Fruit fly (Drosophila melanogaster) whole organism, embryonic: ENCODE data around the gene Srp14.

Experiments used
- ATbp ChIP-seq: fragments of 200-800 bp; sonication (Bioruptor generic); optimal IDR thresholded peaks from 2 replicates; lab custom pipeline; 2017; ENCODE audit warnings: missing biosample characterization, mild to moderate bottlenecking, missing genetic modification characterization, missing genetic modification reagents
- Ada2b ChIP-seq: fragments of 200-800 bp; sonication (Bioruptor generic); IDR thresholded peaks from 2 replicates; pipeline ENCODE4 v1.3.6; 2022; ENCODE audit warnings: missing biosample characterization, missing genetic modification characterization
- Antp ChIP-seq: fragments of 200-800 bp; sonication (Bioruptor generic); optimal IDR thresholded peaks from 3 replicates; lab custom pipeline; 2016; ENCODE audit warnings: missing biosample characterization, missing genetic modification characterization
- B-H1 ChIP-seq: fragments of 200-800 bp; sonication (Bioruptor generic); IDR thresholded peaks from 3 replicates; pipeline ENCODE4 v1.3.6; 2022; ENCODE audit warnings: missing biosample characterization, missing genetic modification characterization
- B-H2 ChIP-seq: fragments of 200-800 bp; sonication (Bioruptor generic); optimal IDR thresholded peaks from 2 replicates; lab custom pipeline; 2018; ENCODE audit warnings: missing biosample characterization, mild to moderate bottlenecking, missing genetic modification characterization
- CG11085 ChIP-seq: fragments of 200-800 bp; sonication (Bioruptor generic); IDR thresholded peaks from 2 replicates; pipeline ENCODE4 v1.3.6; 2022; ENCODE audit warnings: missing biosample characterization, missing genetic modification characterization
- CG12659 ChIP-seq: fragments of 200-800 bp; sonication (Bioruptor generic); optimal IDR thresholded peaks from 3 replicates; lab custom pipeline; 2017; ENCODE audit warnings: mild to moderate bottlenecking, missing biosample characterization, missing genetic modification reagents, missing genetic modification characterization
- CG15601 ChIP-seq: fragments of 200-800 bp; sonication (Bioruptor generic); optimal IDR thresholded peaks from 3 replicates; lab custom pipeline; 2019; ENCODE audit warnings: missing biosample characterization, mild to moderate bottlenecking, missing genetic modification characterization, moderate library complexity
- CG17186 ChIP-seq: fragments of 200-800 bp; sonication (Bioruptor generic); optimal IDR thresholded peaks from 3 replicates; lab custom pipeline; 2017; ENCODE audit warnings: missing biosample characterization, missing genetic modification reagents, missing genetic modification characterization
- CG18011 ChIP-seq: fragments of 200-800 bp; sonication (Bioruptor generic); optimal IDR thresholded peaks from 2 replicates; lab custom pipeline; 2017; ENCODE audit warnings: missing biosample characterization, missing genetic modification characterization, mild to moderate bottlenecking, moderate library complexity, missing genotype
- CG18262 ChIP-seq: fragments of 200-800 bp; optimal IDR thresholded peaks from 3 replicates; lab custom pipeline; 2019; ENCODE audit warnings: missing biosample characterization, mild to moderate bottlenecking, missing genetic modification characterization, moderate library complexity
- CG18599 ChIP-seq: fragments of 200-800 bp; sonication (Bioruptor generic); optimal IDR thresholded peaks from 3 replicates; lab custom pipeline; 2017; ENCODE audit warnings: missing biosample characterization, missing genetic modification characterization, mild to moderate bottlenecking, moderate library complexity, missing genetic modification reagents
- CG18619 ChIP-seq: fragments of 200-800 bp; sonication (Bioruptor generic); optimal IDR thresholded peaks from 3 replicates; lab custom pipeline; 2017; ENCODE audit warnings: missing biosample characterization, mild to moderate bottlenecking, missing genetic modification characterization
- CG2889 ChIP-seq: fragments of 200-800 bp; sonication (Bioruptor generic); IDR thresholded peaks from 3 replicates; pipeline ENCODE4 v1.3.6; 2022; ENCODE audit warnings: missing biosample characterization, missing genetic modification characterization
- CG31365 ChIP-seq: fragments of 200-800 bp; sonication (Bioruptor generic); optimal IDR thresholded peaks from 2 replicates; lab custom pipeline; 2018; ENCODE audit warnings: missing biosample characterization, mild to moderate bottlenecking, missing genetic modification characterization
- CG4617 ChIP-seq: fragments of 200-800 bp; sonication (Bioruptor generic); optimal IDR thresholded peaks from 3 replicates; lab custom pipeline; 2016; ENCODE audit warnings: missing biosample characterization, missing genetic modification characterization, borderline replicate concordance
- CG6791 ChIP-seq: fragments of 200-800 bp; sonication (Bioruptor generic); IDR thresholded peaks from 3 replicates; pipeline ENCODE4 v1.3.6; 2022; ENCODE audit warnings: missing biosample characterization, missing genetic modification characterization; ENCODE audit not compliant: partially characterized antibody
- CG7357 ChIP-seq: fragments of 200-800 bp; sonication (Bioruptor generic); IDR thresholded peaks from 3 replicates; pipeline ENCODE4 v1.3.6; 2022; ENCODE audit warnings: missing biosample characterization, missing genetic modification characterization
- CG7786 ChIP-seq: fragments of 200-800 bp; sonication (Bioruptor generic); optimal IDR thresholded peaks from 2 replicates; lab custom pipeline; 2016; ENCODE audit warnings: missing biosample characterization, missing genetic modification characterization
- CG8281 ChIP-seq: fragments of 200-800 bp; sonication (Bioruptor generic); optimal IDR thresholded peaks from 2 replicates; lab custom pipeline; 2018; ENCODE audit warnings: missing biosample characterization, mild to moderate bottlenecking, missing genetic modification characterization, moderate library complexity
- Deaf1 ChIP-seq: fragments of 200-800 bp; optimal IDR thresholded peaks from 3 replicates; lab custom pipeline; 2019; ENCODE audit warnings: missing biosample characterization, mild to moderate bottlenecking, missing genetic modification characterization, moderate library complexity
- H15 ChIP-seq: fragments of 200-800 bp; sonication (Bioruptor generic); IDR thresholded peaks from 3 replicates; pipeline ENCODE4 v1.3.6; 2022; ENCODE audit warnings: missing biosample characterization, missing genetic modification characterization
- MTF-1 ChIP-seq: fragments of 200-800 bp; sonication (Bioruptor generic); optimal IDR thresholded peaks from 2 replicates; lab custom pipeline; 2018; ENCODE audit warnings: missing biosample characterization, mild to moderate bottlenecking, missing genetic modification characterization, borderline replicate concordance
- Med ChIP-seq: fragments of 200-800 bp; sonication (Bioruptor generic); peaks from one replicate; lab custom pipeline; 2016; ENCODE audit warnings: missing biosample characterization, missing genetic modification characterization, mild to moderate bottlenecking, inconsistent platforms, moderate library complexity
- NC2β ChIP-seq: fragments of 200-800 bp; sonication (Bioruptor generic); optimal IDR thresholded peaks from 2 replicates; lab custom pipeline; 2016; ENCODE audit warnings: missing biosample characterization, missing genetic modification characterization
- NK7.1 ChIP-seq: fragments of 200-800 bp; sonication (Bioruptor generic); optimal IDR thresholded peaks from 3 replicates; lab custom pipeline; 2016; ENCODE audit warnings: missing biosample characterization, missing genetic modification characterization
- Six4 ChIP-seq: fragments of 200-800 bp; sonication (Bioruptor generic); optimal IDR thresholded peaks from 2 replicates; lab custom pipeline; 2016; ENCODE audit warnings: missing biosample characterization, missing genetic modification characterization
- Spps ChIP-seq: fragments of 200-800 bp; sonication (Bioruptor generic); optimal IDR thresholded peaks from 2 replicates; lab custom pipeline; 2018; ENCODE audit warnings: missing biosample characterization, mild to moderate bottlenecking, missing genetic modification characterization
- Taf1 ChIP-seq: fragments of 200-800 bp; sonication (Bioruptor generic); IDR thresholded peaks from 2 replicates; pipeline ENCODE4 v1.3.6; 2022; ENCODE audit warnings: missing biosample characterization, missing genetic modification characterization
- btn ChIP-seq: fragments of 200-800 bp; sonication (Bioruptor generic); optimal IDR thresholded peaks from 2 replicates; lab custom pipeline; 2016; ENCODE audit warnings: missing biosample characterization, missing genetic modification characterization
- chinmo ChIP-seq: fragments of 200-800 bp; sonication (Bioruptor generic); IDR thresholded peaks from 4 replicates; pipeline ENCODE4 v1.3.6; 2022; ENCODE audit warnings: missing biosample characterization, missing genetic modification characterization; ENCODE audit not compliant: partially characterized antibody
- corto ChIP-seq: fragments of 200-800 bp; sonication (Bioruptor generic); optimal IDR thresholded peaks from 2 replicates; lab custom pipeline; 2016; ENCODE audit warnings: missing biosample characterization, mild to moderate bottlenecking, missing genetic modification characterization, moderate library complexity
- grau ChIP-seq: fragments of 200-800 bp; optimal IDR thresholded peaks from 3 replicates; lab custom pipeline; 2019; ENCODE audit warnings: missing biosample characterization, mild to moderate bottlenecking, missing genetic modification characterization, moderate library complexity
- grn ChIP-seq: fragments of 200-800 bp; sonication (Bioruptor generic); optimal IDR thresholded peaks from 3 replicates; lab custom pipeline; 2017; ENCODE audit warnings: missing biosample characterization, missing genetic modification characterization
- lov ChIP-seq, 2 experiments: fragments of 200-800 bp in 1 of 2; fragments of >200 bp in 1 of 2; sonication (Bioruptor generic) in 1 of 2; IDR thresholded peaks in 1 of 2; optimal IDR thresholded peaks in 1 of 2; 2 replicates in 1 of 2; 3 replicates in 1 of 2; pipeline versions ENCODE4 v1.3.6 to Lab custom; 2017 to 2022; ENCODE audit warnings: missing biosample characterization in 1 of 2, missing genetic modification characterization in 1 of 2
- maf-S ChIP-seq: fragments of 200-800 bp; sonication (Bioruptor generic); optimal IDR thresholded peaks from 2 replicates; lab custom pipeline; 2016; ENCODE audit warnings: missing biosample characterization, missing genetic modification characterization
- mld ChIP-seq: fragments of 200-800 bp; sonication (Bioruptor generic); IDR thresholded peaks from 3 replicates; pipeline ENCODE4 v1.3.6; 2022; ENCODE audit warnings: missing biosample characterization, missing genetic modification characterization; ENCODE audit not compliant: partially characterized antibody
- nom ChIP-seq: fragments of 200-800 bp; sonication (Bioruptor generic); optimal IDR thresholded peaks from 2 replicates; lab custom pipeline; 2017; ENCODE audit warnings: missing biosample characterization, missing genetic modification characterization, mild to moderate bottlenecking, moderate library complexity, missing genetic modification reagents
- pho ChIP-seq: fragments of 200-800 bp; sonication (Bioruptor generic); optimal IDR thresholded peaks from 2 replicates; lab custom pipeline; 2016; ENCODE audit warnings: missing biosample characterization, missing genetic modification characterization
- repo ChIP-seq: fragments of 200-800 bp; sonication (Bioruptor generic); optimal IDR thresholded peaks from 2 replicates; lab custom pipeline; 2016; ENCODE audit warnings: missing biosample characterization, missing genetic modification characterization
- sens ChIP-seq: fragments of 200-800 bp; sonication (Bioruptor generic); peaks from one replicate; lab custom pipeline; 2016; ENCODE audit warnings: missing biosample characterization, missing genetic modification characterization
- sim ChIP-seq: fragments of 200-800 bp; sonication (Bioruptor generic); IDR thresholded peaks from 2 replicates; pipeline ENCODE4 v1.3.6; 2022; ENCODE audit warnings: missing biosample characterization, missing genetic modification characterization
- slbo ChIP-seq: fragments of 200-800 bp; sonication (Bioruptor generic); IDR thresholded peaks from 2 replicates; pipeline ENCODE4 v1.3.6; 2022; ENCODE audit warnings: missing biosample characterization, missing genetic modification characterization
- tgo ChIP-seq: fragments of 200-800 bp; sonication (Bioruptor generic); IDR thresholded peaks from 3 replicates; pipeline ENCODE4 v1.3.6; 2022; ENCODE audit warnings: missing biosample characterization, missing genetic modification characterization
- vnd ChIP-seq: fragments of 200-800 bp; sonication (Bioruptor generic); IDR thresholded peaks from 3 replicates; pipeline ENCODE4 v1.3.6; 2022; ENCODE audit warnings: missing biosample characterization, missing genetic modification characterization; ENCODE audit not compliant: partially characterized antibody
- wor ChIP-seq: fragments of 200-800 bp; sonication (Bioruptor generic); IDR thresholded peaks from 2 replicates; pipeline ENCODE4 v1.3.6; 2022; ENCODE audit warnings: missing biosample characterization, missing genetic modification characterization
- z ChIP-seq: fragments of 200-800 bp; sonication (Bioruptor generic); IDR thresholded peaks from 3 replicates; pipeline ENCODE4 v1.3.6; 2022; ENCODE audit warnings: missing biosample characterization, missing genetic modification characterization
- zfh2 ChIP-seq: fragments of 200-800 bp; sonication (Bioruptor generic); optimal IDR thresholded peaks from 2 replicates; lab custom pipeline; 2016; ENCODE audit warnings: missing biosample characterization, missing genetic modification characterization

Srp14 gene

dm6 chr3R:20557415-20558105 is 22.4 kb upstream of the Srp14 start, which contains the start of the genes DPCoAC and CG5180 (continued):
- no peak for TF ChIP-seq CG8281 (tag; lab: Kevin White, UChicago)
- peak; percentile 77 for TF ChIP-seq Antp
- peak; percentile 30 for TF ChIP-seq NC2β (GFP tag; lab: Kevin White, UChicago)
- peak; percentile 48 for TF ChIP-seq nom (GFP tag; lab: Kevin White, UChicago)
- TF ChIP-seq chinmo (GFP tag; lab: Robert Waterston, UW), result peak; percentile 84; the same call in 1 of the 4 replicates
- TF ChIP-seq CG18262 (tag; lab: Kevin White, UChicago), result peak; percentile 59
- TF ChIP-seq tgo (GFP tag; lab: Robert Waterston, UW), result peak; percentile 72; the same call in 2 of the 3 replicates
- peak; percentile 25 for TF ChIP-seq Deaf1 (tag; lab: Kevin White, UChicago)
- TF ChIP-seq CG31365 (tag; lab: Kevin White, UChicago), result no peak
- peak; percentile 59 for TF ChIP-seq CG7786 (GFP tag; lab: Kevin White, UChicago)
- TF ChIP-seq mld (GFP tag; lab: Robert Waterston, UW), result no peak
- TF ChIP-seq CG17186 (GFP tag; lab: Kevin White, UChicago), result peak; percentile 71
- TF ChIP-seq Spps, result no peak
- TF ChIP-seq Med (GFP tag; lab: Kevin White, UChicago), result peak; percentile 95
- TF ChIP-seq Ada2b (GFP tag; lab: Robert Waterston, UW), result peak; percentile 71
- TF ChIP-seq zfh2 (GFP tag; lab: Kevin White, UChicago), result peak; percentile 78
- TF ChIP-seq CG12659 (GFP tag; lab: Kevin White, UChicago), result peak; percentile 78
- peak; percentile 54 for TF ChIP-seq B-H2 (GFP tag; lab: Kevin White, UChicago)
- peak; percentile 78 for TF ChIP-seq sens (GFP tag; lab: Kevin White, UChicago)
- TF ChIP-seq pho (GFP tag; lab: Kevin White, UChicago), result peak; percentile 70
- peak; percentile 61 for TF ChIP-seq H15
- TF ChIP-seq vnd, result peak; percentile 44; the same call in 2 of the 3 replicates
- TF ChIP-seq Taf1 (GFP tag; lab: Robert Waterston, UW), result peak; percentile 35; the same call in 1 of the 2 replicates
- TF ChIP-seq CG4617 (GFP tag; lab: Kevin White, UChicago), result peak; percentile 58
- TF ChIP-seq CG18619 (GFP tag; lab: Kevin White, UChicago), result peak; percentile 33
- TF ChIP-seq CG11085, result peak; percentile 72
- TF ChIP-seq B-H1 (GFP tag; lab: Robert Waterston, UW), result peak; percentile 10; the same call in 1 of the 3 replicates
- no peak for TF ChIP-seq lov (optimal IDR thresholded peaks at IDR 0.05; lab: Kevin White, UChicago)
- no peak for TF ChIP-seq lov (GFP tag; IDR thresholded peaks at IDR 0.05; lab: Robert Waterston, UW)
- TF ChIP-seq CG18599 (GFP tag; lab: Kevin White, UChicago), result peak; percentile 38
- TF ChIP-seq NK7.1 (GFP tag; lab: Kevin White, UChicago), result no peak
- TF ChIP-seq CG18011 (GFP tag; lab: Kevin White, UChicago), result no peak
- TF ChIP-seq maf-S (GFP tag; lab: Kevin White, UChicago), result peak; percentile 62
- TF ChIP-seq grau, result peak; percentile 60
- no peak for TF ChIP-seq sim (GFP tag; lab: Robert Waterston, UW)
- TF ChIP-seq z (GFP tag; lab: Robert Waterston, UW), result no peak
- peak; percentile 44 for TF ChIP-seq repo (GFP tag; lab: Kevin White, UChicago)
- no peak for TF ChIP-seq corto (GFP tag; lab: Kevin White, UChicago)
- TF ChIP-seq CG15601 (tag; lab: Kevin White, UChicago), result no peak
- no peak for TF ChIP-seq btn (GFP tag; lab: Kevin White, UChicago)
- peak; percentile 60 for TF ChIP-seq Six4 (GFP tag; lab: Kevin White, UChicago)
- TF ChIP-seq slbo, result peak; percentile 93
- no peak for TF ChIP-seq grn (GFP tag; lab: Kevin White, UChicago)
- peak; percentile 71 for TF ChIP-seq CG2889 (GFP tag; lab: Robert Waterston, UW)
- TF ChIP-seq CG6791 (GFP tag; lab: Robert Waterston, UW), result peak; percentile 80
- no peak for TF ChIP-seq ATbp (GFP tag; lab: Kevin White, UChicago)
- peak; percentile 42 for TF ChIP-seq MTF-1 (GFP tag; lab: Kevin White, UChicago)
- peak; percentile 26; the same call in 1 of the 2 replicates for TF ChIP-seq wor
- peak; percentile 50; the same call in 1 of the 3 replicates for TF ChIP-seq CG7357
